Worm (Caenorhabditis elegans) whole organism, midembryonic: Measurements from ENCODE around the gene K06A9.3.

Experiments
- cog-1 ChIP-seq: sonication (generic microtip); optimal IDR thresholded peaks from 2 replicates; lab custom pipeline; 2016; ENCODE audit warnings: missing genetic modification characterization, missing compliant biosample characterization
- flt-1 ChIP-seq: fragments of 200-800 bp; sonication (Bioruptor generic); IDR thresholded peaks from 2 replicates; pipeline ENCODE4 v1.3.6; 2022; ENCODE audit warnings: missing genetic modification characterization, missing compliant biosample characterization
- med-1 ChIP-seq: sonication (generic microtip); optimal IDR thresholded peaks from 2 replicates; lab custom pipeline; 2017; ENCODE audit warnings: missing genetic modification characterization, mild to moderate bottlenecking, missing compliant biosample characterization, antibody characterized with exemption, missing genetic modification reagents; ENCODE audit not compliant: insufficient read depth
- ztf-23 ChIP-seq: fragments of 200-800 bp; sonication (Bioruptor generic); IDR thresholded peaks from 2 replicates; pipeline ENCODE4 v1.3.6; 2022; ENCODE audit warnings: missing genetic modification reagents, missing genetic modification characterization, missing compliant biosample characterization

- TF ChIP-seq ztf-23 (GFP tag; lab: Robert Waterston, UW) = no peak
- no peak for TF ChIP-seq cog-1 (tag; lab: Kevin White, UChicago)
- TF ChIP-seq flt-1 = no peak
- no peak for TF ChIP-seq med-1 (GFP tag; lab: Kevin White, UChicago)
Observed at ce11 chrX:1528107-1528506, 7.1 kb downstream of the K06A9.3 start.
